Worm (Caenorhabditis elegans) whole organism, L2 larva: ENCODE results near the gene H40L08.7.
A peak's percentile ranks its signal among the peaks of the same experiment; 100 is the strongest.

Experiments
- ama-1 ChIP-seq: fragments of 150-350 bp; optimal IDR thresholded peaks from 2 replicates; lab custom pipeline; 2018; ENCODE audit warnings: inconsistent platforms
- blmp-1 ChIP-seq: sonication (generic microtip); optimal IDR thresholded peaks from 2 replicates; lab custom pipeline; 2017; ENCODE audit warnings: missing genetic modification characterization, mild to moderate bottlenecking, missing compliant biosample characterization, antibody characterized with exemption, moderate library complexity; ENCODE audit not compliant: insufficient read depth
- dmd-4 ChIP-seq: sonication (generic microtip); optimal IDR thresholded peaks from 2 replicates; lab custom pipeline; 2017; ENCODE audit warnings: missing biosample characterization, missing genetic modification characterization
- nhr-10 ChIP-seq: sonication (generic microtip); optimal IDR thresholded peaks from 2 replicates; lab custom pipeline; 2017; ENCODE audit warnings: missing biosample characterization, missing genetic modification characterization
- snpc-4 ChIP-seq: fragments of 150-350 bp; optimal IDR thresholded peaks from 2 replicates; lab custom pipeline; 2014; ENCODE audit warnings: missing biosample characterization, missing genetic modification characterization
- ztf-4 ChIP-seq: fragments of 150-350 bp; optimal IDR thresholded peaks from 2 replicates; lab custom pipeline; 2014; ENCODE audit warnings: missing biosample characterization, missing genetic modification characterization

- TF ChIP-seq snpc-4 (tag; lab: Kevin White, UChicago) (peak; percentile 40), ama-1 (lab: Kevin White, UChicago) (no peak), nhr-10 (no peak), ztf-4 (tag; lab: Kevin White, UChicago) (no peak), blmp-1 (no peak), dmd-4 (tag; lab: Kevin White, UChicago) (no peak)
Observed at ce11 chrX:15100369-15100963, 22.9 kb upstream of the H40L08.7 start, which contains the start of gene dhhc-1.
